Worm (Caenorhabditis elegans): ENCODE data around the gene W04H10.1.

The W04H10.1 gene

DNA sequence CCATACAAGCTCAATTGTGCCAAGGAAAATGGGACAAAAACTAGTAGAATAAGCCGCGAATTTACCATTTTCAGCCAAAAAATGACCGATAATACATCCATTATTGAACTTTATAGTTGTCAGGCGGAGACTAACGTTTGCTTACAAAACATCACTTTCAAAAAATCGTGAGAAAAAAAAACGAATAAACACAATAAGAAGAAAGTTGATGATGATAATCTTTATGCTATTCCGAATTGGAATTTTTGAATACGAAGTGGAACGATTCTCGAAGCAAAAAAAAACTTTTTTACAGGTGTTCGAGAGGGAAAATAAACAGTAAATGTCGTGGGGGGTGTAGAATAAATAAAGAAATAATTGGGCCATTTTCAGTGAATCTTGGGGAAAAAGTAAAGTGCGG is 31.2 kb upstream of the W04H10.1 start, which contains the start of gene W08F4.7 (continued):
- TF ChIP-seq F39B2.1 (GFP tag; IDR thresholded peaks at IDR 0.05) (no peak), hlh-26 (GFP tag; conservative IDR thresholded peaks at IDR 0.05) (no peak), ekl-4 (GFP tag; IDR thresholded peaks at IDR 0.05) (0 out of 2 replicates have a peak, but pooled peaks have one; percentile 12), hrde-1 (tag; optimal IDR thresholded peaks at IDR 0.05; ENCODE audit: borderline replicate concordance) (peak; percentile 42), Y95B8A.8 (GFP tag; IDR thresholded peaks at IDR 0.05) (no peak), madf-10 (tag; optimal IDR thresholded peaks at IDR 0.05) (no peak), snpc-1.1 (tag; optimal IDR thresholded peaks at IDR 0.05; ENCODE audit: insufficient read depth) (no peak), cebp-2 (GFP tag; IDR thresholded peaks at IDR 0.05) (no peak), lin-54 (GFP tag; optimal IDR thresholded peaks at IDR 0.05) (no peak), lir-1 (GFP tag; conservative IDR thresholded peaks at IDR 0.05) (no peak), unc-62 (GFP tag; optimal IDR thresholded peaks at IDR 0.05) (no peak), ccch-3 (GFP tag; optimal IDR thresholded peaks at IDR 0.05) (no peak), madf-6 (GFP tag; IDR thresholded peaks at IDR 0.05) (0 out of 2 replicates have a peak, but pooled peaks have one; percentile 1), efl-1 (GFP tag; optimal IDR thresholded peaks at IDR 0.05) (no peak), rcor-1 (GFP tag; IDR thresholded peaks at IDR 0.05) (no peak)

DNA sequence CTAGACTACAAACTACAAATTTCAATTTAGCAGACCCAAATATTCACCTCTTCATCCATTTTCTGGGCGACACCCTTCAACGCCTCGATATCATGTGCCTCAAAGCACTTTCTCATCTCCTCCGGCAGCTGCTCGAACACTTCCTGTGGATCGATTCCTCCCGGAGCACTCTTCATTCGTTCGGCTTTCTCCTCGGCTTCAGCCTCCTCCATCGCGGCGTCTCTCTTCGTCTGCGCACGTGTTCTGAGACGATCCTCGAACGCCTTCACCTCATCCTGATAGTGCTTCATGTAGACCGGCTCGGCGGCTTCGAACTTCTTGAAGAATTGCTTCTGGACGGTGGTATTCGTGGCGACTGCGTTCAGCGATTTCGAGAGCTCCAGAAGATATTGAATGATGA is 30.1 kb upstream of the W04H10.1 start:
- no peak for TF ChIP-seq B0261.1 (tag; optimal IDR thresholded peaks at IDR 0.05)
- TF ChIP-seq lin-26 (GFP tag; IDR thresholded peaks at IDR 0.05) = 0 out of 2 replicates have a peak, but pooled peaks have one; percentile 3
- no peak for TF ChIP-seq hsf-1 (GFP tag; IDR thresholded peaks at IDR 0.05)
- TF ChIP-seq xnd-1 (tag; optimal IDR thresholded peaks at IDR 0.05) = no peak
- no peak for TF ChIP-seq madf-8 (GFP tag; conservative IDR thresholded peaks at IDR 0.05)
- TF ChIP-seq nfya-2 (GFP tag; IDR thresholded peaks at IDR 0.05) = no peak
- no peak for TF ChIP-seq die-1 (tag; optimal IDR thresholded peaks at IDR 0.05)
- peak; percentile 33; the same call in 1 of the 2 replicates for TF ChIP-seq zfh-2 (GFP tag; conservative IDR thresholded peaks at IDR 0.05)
- no peak for TF ChIP-seq lin-40 (tag; optimal IDR thresholded peaks at IDR 0.05)
- TF ChIP-seq Y56A3A.18 (GFP tag; IDR thresholded peaks at IDR 0.05) = no peak
- TF ChIP-seq nfya-1 (tag; optimal IDR thresholded peaks at IDR 0.05; ENCODE audit: borderline replicate concordance, insufficient read depth) = no peak

DNA sequence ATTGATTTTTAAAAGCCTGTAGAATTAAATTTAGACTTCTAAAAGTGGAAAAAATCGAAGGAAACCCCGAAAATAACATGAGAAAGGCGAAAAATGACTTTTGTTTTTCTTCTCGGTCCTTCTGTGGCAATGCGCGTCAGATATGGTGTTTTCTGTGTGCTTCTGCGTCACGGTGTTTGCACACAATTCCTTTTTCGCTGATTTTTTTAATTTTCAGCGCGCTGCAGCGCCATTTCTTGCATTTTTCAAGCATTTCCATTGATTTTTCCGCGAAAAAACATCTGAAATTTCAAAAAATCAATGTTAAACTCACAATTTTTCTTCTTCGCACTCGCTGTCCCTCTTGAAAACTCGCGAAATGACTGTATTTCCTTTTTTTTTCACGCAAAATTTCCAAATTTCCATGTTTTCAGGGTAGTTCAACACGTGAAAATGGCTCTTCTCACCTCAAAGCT is 28.6 kb upstream of the W04H10.1 start, which contains the start of the genes cdc-37 and W08F4.3:
TSS of gene cdc-37 (minus strand) at position 405 of the 455 bp plus-strand sequence.
TSS of gene W08F4.3 (plus strand) at position 414 of the 455 bp plus-strand sequence.
- TF ChIP-seq hmg-1.2 (GFP tag; IDR thresholded peaks at IDR 0.05) (peak; percentile 36; the same call in 1 of the 2 replicates), xnd-1 (tag; optimal IDR thresholded peaks at IDR 0.05) (peak; percentile 57), dpl-1 (GFP tag; optimal IDR thresholded peaks at IDR 0.05) (peak; percentile 54), madf-6 (GFP tag; IDR thresholded peaks at IDR 0.05) (peak; percentile 87), mcd-1 (GFP tag; IDR thresholded peaks at IDR 0.05) (peak; percentile 63), F39B2.1 (GFP tag; IDR thresholded peaks at IDR 0.05) (no peak), lin-54 (GFP tag; optimal IDR thresholded peaks at IDR 0.05) (peak; percentile 52), snpc-3.4 (tag; optimal IDR thresholded peaks at IDR 0.05) (peak; percentile 51), snpc-1.3 (tag; optimal IDR thresholded peaks at IDR 0.05; ENCODE audit: insufficient read depth) (peak; percentile 27), F33H1.4 (GFP tag; IDR thresholded peaks at IDR 0.05) (peak; percentile 60; the same call in 1 of the 2 replicates), efl-1 (GFP tag; optimal IDR thresholded peaks at IDR 0.05) (peak; percentile 90), madf-8 (GFP tag; conservative IDR thresholded peaks at IDR 0.05) (peak; percentile 75), zim-3 (tag; optimal IDR thresholded peaks at IDR 0.05) (no peak), ekl-4 (GFP tag; IDR thresholded peaks at IDR 0.05) (peak; percentile 27; the same call in 1 of the 2 replicates), ceh-91 (GFP tag; IDR thresholded peaks at IDR 0.05) (peak; percentile 69), madf-3 (GFP tag; IDR thresholded peaks at IDR 0.05) (0 out of 2 replicates have a peak, but pooled peaks have one; percentile 54), rcor-1 (GFP tag; IDR thresholded peaks at IDR 0.05) (peak; percentile 19; the same call in 1 of the 2 replicates), tbx-9 (tag; optimal IDR thresholded peaks at IDR 0.05; ENCODE audit: borderline replicate concordance) (no peak), pbrm-1 (GFP tag; IDR thresholded peaks at IDR 0.05) (0 out of 2 replicates have a peak, but pooled peaks have one; percentile 20), snpc-1.1 (tag; optimal IDR thresholded peaks at IDR 0.05; ENCODE audit: insufficient read depth) (peak; percentile 12), C06A6.2 (GFP tag; conservative IDR thresholded peaks at IDR 0.05) (no peak), dox-1 (GFP tag; IDR thresholded peaks at IDR 0.05) (peak; percentile 24; the same call in 1 of the 2 replicates), D2030.7 (GFP tag; IDR thresholded peaks at IDR 0.05) (peak; percentile 72), Y53G8AR.9 (GFP tag; conservative IDR thresholded peaks at IDR 0.05) (no peak), B0336.3 (GFP tag; IDR thresholded peaks at IDR 0.05) (no peak), lsl-1 (GFP tag; optimal IDR thresholded peaks at IDR 0.05) (peak; percentile 37)

Measured in whole organism, young adult.